Fruit fly (Drosophila melanogaster) whole organism, pupa: ENCODE results near the gene Lasp.

Experiments
- CG10348 ChIP-seq: fragments of 200-800 bp; sonication (Bioruptor generic); IDR thresholded peaks from 2 replicates; pipeline ENCODE4 v1.3.6; 2022; ENCODE audit warnings: missing biosample characterization, missing genetic modification characterization
- CG12605 ChIP-seq: fragments of 200-800 bp; sonication (Bioruptor generic); IDR thresholded peaks from 2 replicates; pipeline ENCODE4 v1.3.6; 2022; ENCODE audit warnings: missing biosample characterization, missing genetic modification characterization
- CG13204 ChIP-seq: fragments of 200-800 bp; sonication (Bioruptor generic); optimal IDR thresholded peaks from 2 replicates; lab custom pipeline; 2018; ENCODE audit warnings: missing biosample characterization, mild to moderate bottlenecking, missing genetic modification characterization, moderate library complexity
- CG14655 ChIP-seq: fragments of 200-800 bp; sonication (Bioruptor generic); optimal IDR thresholded peaks from 3 replicates; lab custom pipeline; 2017; ENCODE audit warnings: mild to moderate bottlenecking, missing biosample characterization, missing genetic modification reagents, missing genetic modification characterization
- CG15710 ChIP-seq: fragments of 200-800 bp; sonication (Bioruptor generic); optimal IDR thresholded peaks from 2 replicates; lab custom pipeline; 2018; ENCODE audit warnings: missing biosample characterization, mild to moderate bottlenecking, missing genetic modification characterization, moderate library complexity
- CG17806 ChIP-seq: fragments of 200-800 bp; sonication (Bioruptor generic); optimal IDR thresholded peaks from 2 replicates; lab custom pipeline; 2018; ENCODE audit warnings: missing biosample characterization, mild to moderate bottlenecking, missing genetic modification characterization, moderate library complexity
- CG32121 ChIP-seq: fragments of 200-800 bp; sonication (Bioruptor generic); IDR thresholded peaks from 2 replicates; pipeline ENCODE4 v1.3.6; 2022; ENCODE audit warnings: missing biosample characterization, missing genetic modification characterization
- CG34367 ChIP-seq: fragments of 200-800 bp; sonication (Bioruptor generic); optimal IDR thresholded peaks from 2 replicates; lab custom pipeline; 2018; ENCODE audit warnings: missing biosample characterization, mild to moderate bottlenecking, missing genetic modification characterization
- CG4496 ChIP-seq: fragments of 200-800 bp; sonication (Bioruptor generic); IDR thresholded peaks from 3 replicates; pipeline ENCODE4 v1.3.6; 2022; ENCODE audit warnings: missing biosample characterization, missing genetic modification characterization
- CG8159 ChIP-seq: fragments of 200-800 bp; sonication (Bioruptor generic); optimal IDR thresholded peaks from 3 replicates; lab custom pipeline; 2018; ENCODE audit warnings: missing biosample characterization, mild to moderate bottlenecking, missing genetic modification characterization, moderate library complexity
- CG8301 ChIP-seq: fragments of 200-800 bp; sonication (Bioruptor generic); optimal IDR thresholded peaks from 2 replicates; lab custom pipeline; 2018; ENCODE audit warnings: missing biosample characterization, mild to moderate bottlenecking, missing genetic modification characterization
- CG9948 ChIP-seq: fragments of 200-800 bp; sonication (Bioruptor generic); optimal IDR thresholded peaks from 2 replicates; lab custom pipeline; 2018; ENCODE audit warnings: missing biosample characterization, mild to moderate bottlenecking, missing genetic modification characterization, moderate library complexity
- D1 ChIP-seq: fragments of 200-800 bp; sonication (Bioruptor generic); optimal IDR thresholded peaks from 2 replicates; lab custom pipeline; 2018; ENCODE audit warnings: missing biosample characterization, mild to moderate bottlenecking, missing genetic modification characterization, moderate library complexity
- EcR ChIP-seq: fragments of 200-800 bp; sonication (Bioruptor generic); optimal IDR thresholded peaks from 3 replicates; lab custom pipeline; 2019; ENCODE audit warnings: missing biosample characterization, missing genetic modification characterization, mild to moderate bottlenecking, moderate library complexity, missing genetic modification reagents
- Ets98B ChIP-seq: fragments of 200-800 bp; sonication (Bioruptor generic); IDR thresholded peaks from 2 replicates; pipeline ENCODE4 v1.3.6; 2022; ENCODE audit warnings: missing biosample characterization, missing genetic modification characterization
- Pif1A ChIP-seq: fragments of 200-800 bp; sonication (Bioruptor generic); optimal IDR thresholded peaks from 3 replicates; lab custom pipeline; 2016; ENCODE audit warnings: missing biosample characterization, missing genetic modification characterization
- Pif1B ChIP-seq: fragments of 200-800 bp; sonication (Bioruptor generic); optimal IDR thresholded peaks from 3 replicates; lab custom pipeline; 2016; ENCODE audit warnings: missing biosample characterization, missing genetic modification characterization
- Snoo ChIP-seq: fragments of 200-800 bp; sonication (Bioruptor generic); optimal IDR thresholded peaks from 3 replicates; lab custom pipeline; 2017; ENCODE audit warnings: missing biosample characterization, mild to moderate bottlenecking, missing genetic modification characterization, inconsistent platforms
- fd96Ca ChIP-seq: fragments of 200-800 bp; sonication (Bioruptor generic); IDR thresholded peaks from 3 replicates; pipeline ENCODE4 v1.3.6; 2022; ENCODE audit warnings: missing biosample characterization, missing genetic modification characterization
- gl ChIP-seq: fragments of 200-800 bp; sonication (Bioruptor generic); optimal IDR thresholded peaks from 2 replicates; lab custom pipeline; 2018; ENCODE audit warnings: missing biosample characterization, mild to moderate bottlenecking, missing genetic modification characterization
- rn ChIP-seq: fragments of 200-800 bp; sonication (Bioruptor generic); IDR thresholded peaks from 2 replicates; pipeline ENCODE4 v1.3.6; 2022; ENCODE audit warnings: missing biosample characterization, missing genetic modification characterization

Gene Lasp

dm6 chr3L:16755189-16755588, 43.7 kb upstream of the Lasp start, which contains the start of gene CG42852:
CG42852 (plus strand) TSS chr3L:16755489.
- TF ChIP-seq CG13204 (GFP tag; lab: Kevin White, UChicago) = no peak
- no peak for TF ChIP-seq Ets98B (GFP tag; lab: Robert Waterston, UW)
- TF ChIP-seq CG8159 (tag; lab: Kevin White, UChicago) = no peak
- no peak for TF ChIP-seq CG8301 (tag; lab: Kevin White, UChicago)
- no peak for TF ChIP-seq rn (GFP tag; lab: Robert Waterston, UW)
- TF ChIP-seq gl (tag; lab: Kevin White, UChicago) = no peak

dm6 chr3L:16752402-16753096, 41.1 kb upstream of the Lasp start:
- TF ChIP-seq rn (GFP tag; lab: Robert Waterston, UW) (peak; percentile 49; the same call in 1 of the 2 replicates), CG14655 (GFP tag; lab: Kevin White, UChicago) (peak; percentile 89), CG8159 (tag; lab: Kevin White, UChicago) (peak; percentile 68), Pif1A (GFP tag; lab: Kevin White, UChicago) (peak; percentile 80), fd96Ca (GFP tag; lab: Robert Waterston, UW) (peak; percentile 73), Snoo (tag; lab: Kevin White, UChicago) (peak; percentile 58), CG17806 (tag; lab: Kevin White, UChicago) (peak; percentile 75), CG8301 (tag; lab: Kevin White, UChicago) (peak; percentile 90), CG15710 (tag; lab: Kevin White, UChicago) (peak; percentile 63), Ets98B (GFP tag; lab: Robert Waterston, UW) (peak; percentile 78), CG9948 (tag; lab: Kevin White, UChicago) (peak; percentile 83), CG32121 (peak; percentile 60), CG4496 (peak; percentile 87), Pif1B (GFP tag; lab: Kevin White, UChicago) (peak; percentile 64), CG13204 (GFP tag; lab: Kevin White, UChicago) (no peak), D1 (tag; lab: Kevin White, UChicago) (peak; percentile 19), EcR (GFP tag; lab: Kevin White, UChicago) (peak; percentile 86), CG10348 (GFP tag; lab: Robert Waterston, UW) (no peak), CG12605 (peak; percentile 86), gl (tag; lab: Kevin White, UChicago) (peak; percentile 62), CG34367 (tag; lab: Kevin White, UChicago) (peak; percentile 69)

- TF ChIP-seq CG15710 (tag; lab: Kevin White, UChicago) (peak; percentile 3), CG14655 (GFP tag; lab: Kevin White, UChicago) (peak; percentile 70), Pif1A (GFP tag; lab: Kevin White, UChicago) (no peak), gl (tag; lab: Kevin White, UChicago) (no peak), CG4496 (peak; percentile 6; the same call in 1 of the 3 replicates), Ets98B (GFP tag; lab: Robert Waterston, UW) (no peak), CG8159 (tag; lab: Kevin White, UChicago) (peak; percentile 68), CG9948 (tag; lab: Kevin White, UChicago) (peak; percentile 43), CG17806 (tag; lab: Kevin White, UChicago) (peak; percentile 31), CG8301 (tag; lab: Kevin White, UChicago) (peak; percentile 47), D1 (tag; lab: Kevin White, UChicago) (peak; percentile 16), Pif1B (GFP tag; lab: Kevin White, UChicago) (peak; percentile 9), EcR (GFP tag; lab: Kevin White, UChicago) (peak; percentile 22)
- TF ChIP-seq, all 21 proteins: peak for 10
Observed at dm6 chr3L:16751487-16752054, 40.1 kb upstream of the Lasp start.

DNA sequence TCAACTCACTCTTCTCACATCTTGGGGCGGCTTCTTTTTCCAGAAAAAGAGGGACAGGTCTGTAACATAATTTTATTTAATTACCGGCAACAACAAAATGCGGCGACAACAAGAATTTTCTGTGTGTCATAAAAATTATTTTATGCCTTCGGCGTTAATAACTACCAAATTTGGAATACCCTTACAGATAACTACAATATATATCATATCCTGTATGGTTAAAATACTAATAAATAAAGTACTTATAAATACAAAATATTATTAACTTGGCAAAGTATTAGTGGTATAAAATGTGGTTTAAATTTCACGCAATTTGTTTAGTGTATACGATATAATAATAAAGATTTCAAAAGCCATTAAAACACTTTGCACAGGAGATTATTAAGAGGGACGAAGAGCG, 39.3 kb upstream of the Lasp start:
- TF ChIP-seq CG9948 (tag; lab: Kevin White, UChicago) (peak; percentile 6), CG32121 (no peak), CG8159 (tag; lab: Kevin White, UChicago) (peak; percentile 2), CG15710 (tag; lab: Kevin White, UChicago) (peak; percentile 28), CG17806 (tag; lab: Kevin White, UChicago) (peak; percentile 11)
- TF ChIP-seq, all 21 proteins: peak for 4

dm6 chr3L:16749726-16750125, 38.2 kb upstream of the Lasp start:
- TF ChIP-seq Ets98B (GFP tag; lab: Robert Waterston, UW) (peak; percentile 50; the same call in 1 of the 2 replicates), CG15710 (tag; lab: Kevin White, UChicago) (peak; percentile 67), CG8301 (tag; lab: Kevin White, UChicago) (peak; percentile 84), CG34367 (tag; lab: Kevin White, UChicago) (peak; percentile 43), CG8159 (tag; lab: Kevin White, UChicago) (peak; percentile 75), rn (GFP tag; lab: Robert Waterston, UW) (no peak), D1 (tag; lab: Kevin White, UChicago) (peak; percentile 32), CG12605 (no peak), CG17806 (tag; lab: Kevin White, UChicago) (peak; percentile 79), Snoo (tag; lab: Kevin White, UChicago) (no peak), CG4496 (peak; percentile 78), Pif1B (GFP tag; lab: Kevin White, UChicago) (peak; percentile 52), fd96Ca (GFP tag; lab: Robert Waterston, UW) (no peak), CG32121 (no peak), CG10348 (GFP tag; lab: Robert Waterston, UW) (no peak), gl (tag; lab: Kevin White, UChicago) (peak; percentile 14), EcR (GFP tag; lab: Kevin White, UChicago) (no peak), CG9948 (tag; lab: Kevin White, UChicago) (peak; percentile 83), CG13204 (GFP tag; lab: Kevin White, UChicago) (no peak), Pif1A (GFP tag; lab: Kevin White, UChicago) (peak; percentile 7), CG14655 (GFP tag; lab: Kevin White, UChicago) (peak; percentile 89)
